Fruit fly (Drosophila melanogaster): ENCODE data around the gene Fer1HCH.

Gene Fer1HCH

DNA sequence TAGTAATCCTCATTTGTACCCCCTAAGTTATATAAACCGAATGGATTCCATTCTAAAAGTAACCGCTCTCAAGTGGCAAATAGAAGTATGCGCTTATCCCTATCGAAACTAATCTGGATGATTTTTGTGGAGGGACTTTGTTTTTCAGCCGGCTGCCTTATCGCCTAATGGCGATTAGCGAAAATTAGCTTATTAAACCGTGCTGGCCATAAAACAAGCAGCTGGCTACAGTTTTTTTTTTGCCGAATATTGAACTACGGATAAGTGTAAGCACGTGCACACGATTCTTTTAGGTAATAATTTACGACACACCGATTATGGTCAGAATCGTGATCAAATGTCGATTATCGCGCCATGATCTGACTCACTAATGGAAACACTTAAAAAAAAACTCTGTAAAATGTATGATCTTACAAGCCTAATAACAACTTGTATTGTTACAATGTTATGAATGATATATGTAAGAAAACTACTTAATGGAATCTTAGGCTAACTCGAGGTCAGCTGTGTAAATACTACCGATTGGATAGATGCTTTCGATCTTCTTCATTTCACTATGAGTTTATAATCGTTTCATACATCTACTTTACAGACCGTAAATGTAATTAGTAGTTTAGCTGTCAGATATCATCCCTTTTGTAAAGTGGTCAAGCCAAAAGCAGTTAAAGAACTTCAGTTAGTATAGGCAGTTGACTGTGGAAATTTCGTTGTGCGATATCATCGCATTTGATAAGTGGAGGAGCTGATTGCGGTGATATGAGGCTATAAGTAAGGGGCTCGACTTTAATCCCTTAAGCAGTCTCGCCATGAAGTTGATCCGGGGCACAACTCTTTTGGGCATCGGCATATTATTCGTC is 43.5 kb upstream of the Fer1HCH start, which contains the start of gene CG15534 (continued):
- no peak for TF ChIP-seq disco-r (GFP tag; optimal IDR thresholded peaks at IDR 0.05)
- TF ChIP-seq Max (GFP tag; optimal IDR thresholded peaks at IDR 0.05), result no peak

dm6 chr3R:30428459-30428858 is 40.5 kb upstream of the Fer1HCH start, which contains the start of gene CG15533:
TSS of gene CG15533 (plus strand) at chr3R:30428820.
- no peak for TF ChIP-seq Hsf (GFP tag; optimal IDR thresholded peaks at IDR 0.05)
- peak; percentile 52 for TF ChIP-seq Ets65A (GFP tag)
- no peak for TF ChIP-seq Blimp-1 (GFP tag; optimal IDR thresholded peaks at IDR 0.05)
- peak; percentile 88 for TF ChIP-seq exex (tag; optimal IDR thresholded peaks at IDR 0.05)
- no peak for TF ChIP-seq Lpt (GFP tag; optimal IDR thresholded peaks at IDR 0.05)
- no peak for TF ChIP-seq Sox100B (GFP tag; optimal IDR thresholded peaks at IDR 0.05)
- peak; percentile 2 for TF ChIP-seq cwo (GFP tag; optimal IDR thresholded peaks at IDR 0.05)
- peak; percentile 94 for TF ChIP-seq sug (tag; optimal IDR thresholded peaks at IDR 0.05)

dm6 chr3R:30427805-30428359 is 39.9 kb upstream of the Fer1HCH start, which contains the start of gene CG2218:
TSS of gene CG2218 (minus strand) at chr3R:30428276.
- TF ChIP-seq CG7987 (GFP tag; optimal IDR thresholded peaks at IDR 0.05), result peak; percentile 26
- TF ChIP-seq Dp (GFP tag; optimal IDR thresholded peaks at IDR 0.05), result peak; percentile 98
- TF ChIP-seq br (optimal IDR thresholded peaks at IDR 0.05), result no peak
- no peak for TF ChIP-seq CG9932 (GFP tag; IDR thresholded peaks at IDR 0.05)
- no peak for TF ChIP-seq CG33213 (GFP tag; optimal IDR thresholded peaks at IDR 0.05)
- peak; percentile 25 for TF ChIP-seq Lhr (GFP tag; optimal IDR thresholded peaks at IDR 0.05)
- TF ChIP-seq run (tag; optimal IDR thresholded peaks at IDR 0.05), result no peak
- peak; percentile 28; the same call in 1 of the 2 replicates for TF ChIP-seq vvl (GFP tag; IDR thresholded peaks at IDR 0.05)
- 0 out of 2 replicates have a peak, but pooled peaks have one; percentile 23 for TF ChIP-seq hbn (GFP tag; IDR thresholded peaks at IDR 0.05; ENCODE audit: partially characterized antibody)
- no peak for TF ChIP-seq Sox102F (GFP tag; optimal IDR thresholded peaks at IDR 0.05)
- no peak for TF ChIP-seq insv (GFP tag; optimal IDR thresholded peaks at IDR 0.05)
- TF ChIP-seq Hand (GFP tag; optimal IDR thresholded peaks at IDR 0.05), result no peak
- no peak for TF ChIP-seq CG10147 (GFP tag; optimal IDR thresholded peaks at IDR 0.05)
- TF ChIP-seq HmgZ (tag; optimal IDR thresholded peaks at IDR 0.05), result peak; percentile 78
- no peak for TF ChIP-seq prd (optimal IDR thresholded peaks at IDR 0.05)
- TF ChIP-seq prd (GFP tag; IDR thresholded peaks at IDR 0.05), result no peak
- no peak for TF ChIP-seq zf30C (GFP tag; optimal IDR thresholded peaks at IDR 0.05)
- peak; percentile 1 for TF ChIP-seq NC2α (GFP tag; optimal IDR thresholded peaks at IDR 0.05)
- TF ChIP-seq CG4820 (GFP tag; optimal IDR thresholded peaks at IDR 0.05), result no peak
- TF ChIP-seq unpg (GFP tag; optimal IDR thresholded peaks at IDR 0.05), result no peak
- peak; percentile 70 for TF ChIP-seq CG15514 (GFP tag; optimal IDR thresholded peaks at IDR 0.05)
- no peak for TF ChIP-seq Taf1 (GFP tag; IDR thresholded peaks at IDR 0.05)
- TF ChIP-seq CG5245 (GFP tag; optimal IDR thresholded peaks at IDR 0.05), result no peak
- no peak for TF ChIP-seq CG12942 (GFP tag; optimal IDR thresholded peaks at IDR 0.05)
- TF ChIP-seq Bgb (GFP tag; IDR thresholded peaks at IDR 0.05; ENCODE audit: partially characterized antibody), result peak; percentile 56
- no peak for TF ChIP-seq CG8290 (GFP tag; optimal IDR thresholded peaks at IDR 0.05)
- TF ChIP-seq CG8290 (tag; optimal IDR thresholded peaks at IDR 0.05), result no peak
- peak; percentile 24 for TF ChIP-seq jumu (GFP tag; optimal IDR thresholded peaks at IDR 0.05)
- TF ChIP-seq Adf1 (GFP tag; IDR thresholded peaks at IDR 0.05), result no peak
- no peak for TF ChIP-seq NfI (GFP tag; optimal IDR thresholded peaks at IDR 0.05)
- no peak for TF ChIP-seq shn (GFP tag; optimal IDR thresholded peaks at IDR 0.05)
- TF ChIP-seq CG17186 (GFP tag; optimal IDR thresholded peaks at IDR 0.05), result peak; percentile 64
- peak; percentile 52 for TF ChIP-seq zen (tag; optimal IDR thresholded peaks at IDR 0.05)
- no peak for TF ChIP-seq bigmax (GFP tag; optimal IDR thresholded peaks at IDR 0.05)
- no peak for TF ChIP-seq sima (GFP tag; optimal IDR thresholded peaks at IDR 0.05)
- no peak for TF ChIP-seq CG2202 (tag; optimal IDR thresholded peaks at IDR 0.05)
